Worm (Caenorhabditis elegans) whole organism, midembryonic: ENCODE results near the gene btb-8.

Experiments
- T22C8.4 ChIP-seq: fragments of 200-800 bp; sonication (Bioruptor generic); IDR thresholded peaks from 2 replicates; pipeline ENCODE4 v1.3.6; 2022; ENCODE audit warnings: missing genetic modification characterization, missing compliant biosample characterization
- cog-1 ChIP-seq: sonication (generic microtip); optimal IDR thresholded peaks from 2 replicates; lab custom pipeline; 2016; ENCODE audit warnings: missing genetic modification characterization, missing compliant biosample characterization
- flt-1 ChIP-seq: fragments of 200-800 bp; sonication (Bioruptor generic); IDR thresholded peaks from 2 replicates; pipeline ENCODE4 v1.3.6; 2022; ENCODE audit warnings: missing genetic modification characterization, missing compliant biosample characterization
- tab-1 ChIP-seq: fragments of 200-800 bp; sonication (Bioruptor generic); IDR thresholded peaks from 2 replicates; pipeline ENCODE4 v1.3.6; 2022; ENCODE audit warnings: missing genetic modification characterization, missing compliant biosample characterization
- ztf-23 ChIP-seq: fragments of 200-800 bp; sonication (Bioruptor generic); IDR thresholded peaks from 2 replicates; pipeline ENCODE4 v1.3.6; 2022; ENCODE audit warnings: missing genetic modification reagents, missing genetic modification characterization, missing compliant biosample characterization
- ztf-29 ChIP-seq: fragments of 200-800 bp; sonication (Bioruptor generic); IDR thresholded peaks from 2 replicates; pipeline ENCODE4 v1.3.6; 2022; ENCODE audit warnings: missing genetic modification reagents, missing genetic modification characterization, missing compliant biosample characterization

ce11 chrII:1759602-1760001 lies 37.0 kb downstream of the btb-8 start, which contains the start of gene F36H5.18:
- TF ChIP-seq flt-1 = no peak
- no peak for TF ChIP-seq ztf-23 (GFP tag; lab: Robert Waterston, UW)
- TF ChIP-seq cog-1 (tag; lab: Kevin White, UChicago) = no peak
- no peak for TF ChIP-seq tab-1 (GFP tag; lab: Robert Waterston, UW)
- no peak for TF ChIP-seq T22C8.4 (GFP tag; lab: Robert Waterston, UW)
- no peak for TF ChIP-seq ztf-29
